Fruit fly (Drosophila melanogaster) whole organism, embryonic: ENCODE results near the gene Cyp6d4.

Experiments
- ATbp ChIP-seq: fragments of 200-800 bp; sonication (Bioruptor generic); optimal IDR thresholded peaks from 2 replicates; lab custom pipeline; 2017; ENCODE audit warnings: missing biosample characterization, mild to moderate bottlenecking, missing genetic modification characterization, missing genetic modification reagents
- Asciz ChIP-seq: fragments of 200-800 bp; sonication (Bioruptor generic); optimal IDR thresholded peaks from 2 replicates; lab custom pipeline; 2017; ENCODE audit warnings: missing biosample characterization, mild to moderate bottlenecking, missing genetic modification characterization, missing genetic modification reagents
- Atf-2 ChIP-seq: fragments of 200-800 bp; sonication (Bioruptor generic); optimal IDR thresholded peaks from 2 replicates; lab custom pipeline; 2016; ENCODE audit warnings: missing biosample characterization, missing genetic modification characterization
- Atf3 ChIP-seq: fragments of 200-800 bp; sonication (Bioruptor generic); optimal IDR thresholded peaks from 3 replicates; lab custom pipeline; 2016; ENCODE audit warnings: missing biosample characterization, missing genetic modification characterization
- CG10543 ChIP-seq: fragments of 200-800 bp; sonication (Bioruptor generic); optimal IDR thresholded peaks from 3 replicates; lab custom pipeline; 2017; ENCODE audit warnings: missing biosample characterization, mild to moderate bottlenecking, missing genetic modification characterization, moderate library complexity
- CG11723 ChIP-seq: fragments of 200-800 bp; sonication (Bioruptor generic); optimal IDR thresholded peaks from 2 replicates; lab custom pipeline; 2017; ENCODE audit warnings: missing biosample characterization, mild to moderate bottlenecking, missing genetic modification characterization
- CG12299 ChIP-seq: fragments of 200-800 bp; sonication (Bioruptor generic); optimal IDR thresholded peaks from 2 replicates; lab custom pipeline; 2018; ENCODE audit warnings: missing biosample characterization, mild to moderate bottlenecking, missing genetic modification characterization
- CG1233 ChIP-seq: fragments of 200-800 bp; sonication (Bioruptor generic); optimal IDR thresholded peaks from 4 replicates; lab custom pipeline; 2018; ENCODE audit warnings: missing biosample characterization, mild to moderate bottlenecking, missing genetic modification characterization
- CG13287 ChIP-seq: fragments of 200-800 bp; sonication (Bioruptor generic); IDR thresholded peaks from 2 replicates; pipeline ENCODE4 v1.3.6; 2022; ENCODE audit warnings: missing biosample characterization, missing genetic modification characterization; ENCODE audit not compliant: partially characterized antibody
- CG13424 ChIP-seq: fragments of 200-800 bp; sonication (Bioruptor generic); optimal IDR thresholded peaks from 2 replicates; lab custom pipeline; 2019; ENCODE audit warnings: missing biosample characterization, mild to moderate bottlenecking, missing genetic modification characterization, moderate library complexity
- CG14441 ChIP-seq: fragments of 200-800 bp; sonication (Bioruptor generic); IDR thresholded peaks from 2 replicates; pipeline ENCODE4 v1.3.6; 2022; ENCODE audit warnings: missing biosample characterization, missing genetic modification characterization
- CG15601 ChIP-seq: fragments of 200-800 bp; sonication (Bioruptor generic); optimal IDR thresholded peaks from 3 replicates; lab custom pipeline; 2019; ENCODE audit warnings: missing biosample characterization, mild to moderate bottlenecking, missing genetic modification characterization, moderate library complexity
- CG17328 ChIP-seq: fragments of 200-800 bp; sonication (Bioruptor generic); IDR thresholded peaks from 2 replicates; pipeline ENCODE4 v1.3.6; 2022; ENCODE audit warnings: missing biosample characterization, missing genetic modification characterization
- CG34376 ChIP-seq: fragments of 200-800 bp; sonication (Bioruptor generic); optimal IDR thresholded peaks from 2 replicates; lab custom pipeline; 2018; ENCODE audit warnings: missing biosample characterization, mild to moderate bottlenecking, missing genetic modification characterization
- CG42726 ChIP-seq: fragments of 200-800 bp; sonication (Bioruptor generic); IDR thresholded peaks from 2 replicates; pipeline ENCODE4 v1.3.6; 2022; ENCODE audit warnings: missing biosample characterization, missing genetic modification characterization; ENCODE audit not compliant: partially characterized antibody
- CG7556 ChIP-seq: fragments of 200-800 bp; sonication (Bioruptor generic); optimal IDR thresholded peaks from 2 replicates; lab custom pipeline; 2017; ENCODE audit warnings: missing biosample characterization, mild to moderate bottlenecking, missing genetic modification characterization
- CG7928 ChIP-seq: fragments of 200-800 bp; sonication (Bioruptor generic); optimal IDR thresholded peaks from 2 replicates; lab custom pipeline; 2017; ENCODE audit warnings: missing biosample characterization, mild to moderate bottlenecking, missing genetic modification characterization
- CoRest ChIP-seq: fragments of 200-800 bp; sonication (Bioruptor generic); optimal IDR thresholded peaks from 3 replicates; lab custom pipeline; 2018; ENCODE audit warnings: missing biosample characterization, mild to moderate bottlenecking, missing genetic modification characterization, moderate library complexity
- Dbx ChIP-seq: fragments of 200-800 bp; sonication (Bioruptor generic); IDR thresholded peaks from 3 replicates; pipeline ENCODE4 v1.3.6; 2022; ENCODE audit warnings: missing biosample characterization, missing genetic modification characterization
- Doc3 ChIP-seq: fragments of 200-800 bp; sonication (Bioruptor generic); IDR thresholded peaks from 3 replicates; pipeline ENCODE4 v1.3.6; 2022; ENCODE audit warnings: missing biosample characterization, missing genetic modification characterization; ENCODE audit not compliant: partially characterized antibody
- H2.0 ChIP-seq: fragments of 200-800 bp; sonication (Bioruptor generic); IDR thresholded peaks from 2 replicates; pipeline ENCODE4 v1.3.6; 2022; ENCODE audit warnings: missing biosample characterization, missing genetic modification characterization
- HmgD ChIP-seq: fragments of 200-800 bp; sonication (Bioruptor generic); optimal IDR thresholded peaks from 3 replicates; lab custom pipeline; 2016; ENCODE audit warnings: missing biosample characterization, missing genetic modification characterization
- Pdp1 ChIP-seq, 2 experiments: fragments of 200-800 bp; sonication (Bioruptor generic); optimal IDR thresholded peaks; 3 replicates each; lab custom pipeline; 2016; ENCODE audit warnings: missing biosample characterization in 2 of 2, missing genetic modification characterization in 2 of 2, mild to moderate bottlenecking in 1 of 2, moderate library complexity in 1 of 2
- Scr ChIP-seq: fragments of 200-800 bp; sonication (Bioruptor generic); IDR thresholded peaks from 2 replicates; pipeline ENCODE4 v1.3.6; 2022; ENCODE audit warnings: missing biosample characterization, missing genetic modification characterization; ENCODE audit not compliant: partially characterized antibody
- Sox102F ChIP-seq: fragments of 200-800 bp; sonication (Bioruptor generic); optimal IDR thresholded peaks from 2 replicates; lab custom pipeline; 2018; ENCODE audit warnings: missing biosample characterization, mild to moderate bottlenecking, missing genetic modification characterization, moderate library complexity
- Sry-β ChIP-seq: fragments of 200-800 bp; sonication (Bioruptor generic); optimal IDR thresholded peaks from 2 replicates; lab custom pipeline; 2018; ENCODE audit warnings: missing biosample characterization, mild to moderate bottlenecking, missing genetic modification characterization, moderate library complexity
- TFAM ChIP-seq: fragments of 200-800 bp; sonication (Bioruptor generic); optimal IDR thresholded peaks from 2 replicates; lab custom pipeline; 2017; ENCODE audit warnings: missing biosample characterization, missing genetic modification characterization, inconsistent platforms
- Taf1 ChIP-seq: fragments of 200-800 bp; sonication (Bioruptor generic); IDR thresholded peaks from 2 replicates; pipeline ENCODE4 v1.3.6; 2022; ENCODE audit warnings: missing biosample characterization, missing genetic modification characterization
- br ChIP-seq: fragments of >200 bp; optimal IDR thresholded peaks from 2 replicates; lab custom pipeline; 2017
- dmrt99B ChIP-seq: fragments of 200-800 bp; sonication (Bioruptor generic); optimal IDR thresholded peaks from 2 replicates; lab custom pipeline; 2018; ENCODE audit warnings: missing biosample characterization, mild to moderate bottlenecking, missing genetic modification characterization, moderate library complexity
- fd96Cb ChIP-seq: fragments of 200-800 bp; sonication (Bioruptor generic); optimal IDR thresholded peaks from 2 replicates; lab custom pipeline; 2018; ENCODE audit warnings: missing biosample characterization, mild to moderate bottlenecking, missing genetic modification characterization, moderate library complexity
- gce ChIP-seq: fragments of 200-800 bp; sonication (Bioruptor generic); IDR thresholded peaks from 3 replicates; pipeline ENCODE4 v1.3.6; 2022; ENCODE audit warnings: missing biosample characterization, missing genetic modification characterization
- hkb ChIP-seq, 2 experiments: fragments of 200-800 bp in 1 of 2; fragments of >200 bp in 1 of 2; sonication (Bioruptor generic) in 1 of 2; IDR thresholded peaks in 1 of 2; optimal IDR thresholded peaks in 1 of 2; 2 replicates each; pipeline versions ENCODE4 v1.3.6 to Lab custom; 2017 to 2022; ENCODE audit warnings: missing biosample characterization in 1 of 2, missing genetic modification characterization in 1 of 2
- jing ChIP-seq: fragments of 200-800 bp; sonication (Bioruptor generic); optimal IDR thresholded peaks from 2 replicates; lab custom pipeline; 2018; ENCODE audit warnings: missing biosample characterization, mild to moderate bottlenecking, missing genetic modification characterization
- kah ChIP-seq: fragments of 200-800 bp; sonication (Bioruptor generic); optimal IDR thresholded peaks from 2 replicates; lab custom pipeline; 2018; ENCODE audit warnings: missing biosample characterization, mild to moderate bottlenecking, missing genetic modification characterization
- lab ChIP-seq: fragments of 200-800 bp; sonication (Bioruptor generic); optimal IDR thresholded peaks from 3 replicates; lab custom pipeline; 2017; ENCODE audit warnings: missing biosample characterization, missing genetic modification characterization, mild to moderate bottlenecking, moderate library complexity, missing genetic modification reagents
- maf-S ChIP-seq: fragments of 200-800 bp; sonication (Bioruptor generic); optimal IDR thresholded peaks from 2 replicates; lab custom pipeline; 2016; ENCODE audit warnings: missing biosample characterization, missing genetic modification characterization
- pb ChIP-seq: fragments of 200-800 bp; sonication (Bioruptor generic); optimal IDR thresholded peaks from 3 replicates; lab custom pipeline; 2016; ENCODE audit warnings: missing biosample characterization, missing genetic modification characterization
- ro ChIP-seq: fragments of 200-800 bp; sonication (Bioruptor generic); IDR thresholded peaks from 2 replicates; pipeline ENCODE4 v1.3.6; 2022; ENCODE audit warnings: missing biosample characterization, missing genetic modification characterization
- salm ChIP-seq: fragments of 200-800 bp; sonication (Bioruptor generic); optimal IDR thresholded peaks from 2 replicates; lab custom pipeline; 2018; ENCODE audit warnings: missing biosample characterization, mild to moderate bottlenecking, missing genetic modification characterization
- sens ChIP-seq: fragments of 200-800 bp; sonication (Bioruptor generic); peaks from one replicate; lab custom pipeline; 2016; ENCODE audit warnings: missing biosample characterization, missing genetic modification characterization
- sens-2 ChIP-seq: fragments of 200-800 bp; sonication (Bioruptor generic); IDR thresholded peaks from 2 replicates; pipeline ENCODE4 v1.3.6; 2022; ENCODE audit warnings: missing biosample characterization, missing genetic modification characterization
- shn ChIP-seq: fragments of 200-800 bp; sonication (Bioruptor generic); optimal IDR thresholded peaks from 3 replicates; lab custom pipeline; 2016; ENCODE audit warnings: missing biosample characterization, missing genetic modification characterization
- sim ChIP-seq: fragments of 200-800 bp; sonication (Bioruptor generic); IDR thresholded peaks from 2 replicates; pipeline ENCODE4 v1.3.6; 2022; ENCODE audit warnings: missing biosample characterization, missing genetic modification characterization
- sna ChIP-seq: fragments of 200-800 bp; sonication (Bioruptor generic); IDR thresholded peaks from 2 replicates; pipeline ENCODE4 v1.3.6; 2022; ENCODE audit warnings: missing biosample characterization, missing genetic modification characterization; ENCODE audit not compliant: partially characterized antibody
- sob ChIP-seq: fragments of 200-800 bp; sonication (Bioruptor generic); IDR thresholded peaks from 2 replicates; pipeline ENCODE4 v1.3.6; 2022; ENCODE audit warnings: missing biosample characterization, missing genetic modification characterization
- tgo ChIP-seq: fragments of 200-800 bp; sonication (Bioruptor generic); IDR thresholded peaks from 3 replicates; pipeline ENCODE4 v1.3.6; 2022; ENCODE audit warnings: missing biosample characterization, missing genetic modification characterization
- trem ChIP-seq: fragments of 200-800 bp; optimal IDR thresholded peaks from 3 replicates; lab custom pipeline; 2019; ENCODE audit warnings: missing biosample characterization, mild to moderate bottlenecking, missing genetic modification characterization, moderate library complexity
- yki ChIP-seq: fragments of >200 bp; optimal IDR thresholded peaks from 3 replicates; lab custom pipeline; 2018
- zen ChIP-seq: fragments of 200-800 bp; sonication (Bioruptor generic); optimal IDR thresholded peaks from 3 replicates; lab custom pipeline; 2018; ENCODE audit warnings: missing biosample characterization, mild to moderate bottlenecking, missing genetic modification characterization, moderate library complexity
- zf30C ChIP-seq: fragments of 200-800 bp; sonication (Bioruptor generic); optimal IDR thresholded peaks from 3 replicates; lab custom pipeline; 2018; ENCODE audit warnings: missing biosample characterization, mild to moderate bottlenecking, missing genetic modification characterization

Cyp6d4 gene

dm6 chr3R:22690311-22690710, 7.8 kb upstream of the Cyp6d4 start, which contains the start of the genes wfs1 and Nup133 (continued):
- TF ChIP-seq CG13424 (peak; percentile 93), lab (GFP tag; lab: Kevin White, UChicago) (no peak), HmgD (no peak), hkb (optimal IDR thresholded peaks at IDR 0.05; lab: Kevin White, UChicago) (no peak), hkb (GFP tag; IDR thresholded peaks at IDR 0.05; lab: Robert Waterston, UW) (no peak; the same call in 1 of the 2 replicates), sens-2 (GFP tag; lab: Robert Waterston, UW) (no peak), yki (lab: Kevin White, UChicago) (no peak), gce (no peak), CG7556 (GFP tag; lab: Kevin White, UChicago) (no peak), sna (peak; percentile 97), CG1233 (GFP tag; lab: Kevin White, UChicago) (peak; percentile 69), Atf-2 (no peak), CG12299 (tag; lab: Kevin White, UChicago) (peak; percentile 82), salm (peak; percentile 49), Pdp1 (GFP tag; optimal IDR thresholded peaks at IDR 0.05; lab: Kevin White, UChicago) (no peak), CoRest (tag; lab: Kevin White, UChicago) (peak; percentile 91), CG7928 (GFP tag; lab: Kevin White, UChicago) (peak; percentile 5), maf-S (GFP tag; lab: Kevin White, UChicago) (no peak), CG34376 (peak; percentile 25), CG10543 (GFP tag; lab: Kevin White, UChicago) (no peak), sim (no peak), CG11723 (GFP tag; lab: Kevin White, UChicago) (no peak), trem (tag; lab: Kevin White, UChicago) (peak; percentile 91), zf30C (GFP tag; lab: Kevin White, UChicago) (no peak), Asciz (GFP tag; lab: Kevin White, UChicago) (peak; percentile 60), dmrt99B (tag; lab: Kevin White, UChicago) (no peak), ATbp (peak; percentile 48), Sry-β (GFP tag; lab: Kevin White, UChicago) (no peak), fd96Cb (tag; lab: Kevin White, UChicago) (peak; percentile 73), CG17328 (GFP tag; lab: Robert Waterston, UW) (peak; percentile 48; the same call in 1 of the 2 replicates), Taf1 (GFP tag; lab: Robert Waterston, UW) (no peak), CG14441 (no peak), H2.0 (GFP tag; lab: Robert Waterston, UW) (peak; percentile 62), CG15601 (peak; percentile 86), tgo (peak; percentile 68), CG13287 (GFP tag; lab: Robert Waterston, UW) (peak; percentile 97), Doc3 (peak; percentile 84), zen (peak; percentile 86), ro (no peak), Atf3 (GFP tag; lab: Kevin White, UChicago) (no peak), TFAM (GFP tag; lab: Kevin White, UChicago) (no peak), br (no peak), jing (GFP tag; lab: Kevin White, UChicago) (no peak), CG42726 (GFP tag; lab: Robert Waterston, UW) (no peak), kah (GFP tag; lab: Kevin White, UChicago) (peak; percentile 30), pb (GFP tag; lab: Kevin White, UChicago) (no peak), Scr (peak; percentile 93), sob (GFP tag; lab: Robert Waterston, UW) (peak; percentile 78), shn (GFP tag; lab: Kevin White, UChicago) (no peak), sens (peak; percentile 64), Sox102F (peak; percentile 80), Dbx (GFP tag; lab: Robert Waterston, UW) (peak; percentile 76)
